Worm (Caenorhabditis elegans): ENCODE results near the gene swsn-6.

The swsn-6 gene

DNA sequence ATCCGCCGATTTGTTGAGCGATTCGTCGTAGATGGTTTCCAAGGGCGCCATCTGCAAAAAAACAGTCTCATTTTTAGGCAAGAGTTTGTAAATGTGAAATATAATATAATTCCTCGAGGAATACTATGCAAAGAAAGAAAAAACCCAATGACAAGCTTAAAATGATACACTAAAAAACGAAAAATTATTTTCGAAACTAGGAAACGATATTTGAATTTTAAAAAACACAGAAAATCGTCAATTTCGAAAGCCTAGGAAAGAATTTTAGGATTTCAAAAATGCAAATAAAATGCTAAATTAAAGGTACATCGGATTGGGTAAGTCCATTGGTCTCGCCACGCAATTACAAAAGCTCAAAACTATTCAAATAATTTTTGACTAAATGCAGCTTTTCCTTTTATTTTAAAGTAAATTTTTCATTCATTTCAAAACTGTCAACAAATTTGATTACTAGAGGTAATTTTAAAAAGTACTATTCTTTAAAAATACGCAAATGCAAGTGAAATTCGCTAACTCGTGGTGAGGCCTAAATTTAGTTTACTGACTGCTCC, 3.3 kb upstream of the swsn-6 start, which contains the start of the genes htp-1 and ZK616.5:
TSS of gene htp-1 (minus strand) at position 51 of the 551 bp plus-strand sequence.
TSS of gene ZK616.5 (plus strand) at position 423 of the 551 bp plus-strand sequence.
- no peak for TF ChIP-seq sup-37 (GFP tag; optimal IDR thresholded peaks at IDR 0.05)
- TF ChIP-seq lir-3 (tag; optimal IDR thresholded peaks at IDR 0.05; ENCODE audit: poor library complexity): no peak
- no peak for TF ChIP-seq fkh-8 (tag; optimal IDR thresholded peaks at IDR 0.05)
- TF ChIP-seq grh-1 (GFP tag; IDR thresholded peaks at IDR 0.05): no peak
- no peak for TF ChIP-seq nhr-71 (tag; optimal IDR thresholded peaks at IDR 0.05)
- TF ChIP-seq mdl-1 (tag; optimal IDR thresholded peaks at IDR 0.05): no peak
- TF ChIP-seq nhr-84 (tag; optimal IDR thresholded peaks at IDR 0.05): no peak
- TF ChIP-seq sptf-1 (tag; optimal IDR thresholded peaks at IDR 0.05): no peak
- TF ChIP-seq ceh-8 (GFP tag; optimal IDR thresholded peaks at IDR 0.05): no peak
- TF ChIP-seq ceh-90 (tag; optimal IDR thresholded peaks at IDR 0.05): no peak
- no peak for TF ChIP-seq ceh-63 (GFP tag; optimal IDR thresholded peaks at IDR 0.05)
- TF ChIP-seq nhr-76 (tag; optimal IDR thresholded peaks at IDR 0.05): no peak

DNA sequence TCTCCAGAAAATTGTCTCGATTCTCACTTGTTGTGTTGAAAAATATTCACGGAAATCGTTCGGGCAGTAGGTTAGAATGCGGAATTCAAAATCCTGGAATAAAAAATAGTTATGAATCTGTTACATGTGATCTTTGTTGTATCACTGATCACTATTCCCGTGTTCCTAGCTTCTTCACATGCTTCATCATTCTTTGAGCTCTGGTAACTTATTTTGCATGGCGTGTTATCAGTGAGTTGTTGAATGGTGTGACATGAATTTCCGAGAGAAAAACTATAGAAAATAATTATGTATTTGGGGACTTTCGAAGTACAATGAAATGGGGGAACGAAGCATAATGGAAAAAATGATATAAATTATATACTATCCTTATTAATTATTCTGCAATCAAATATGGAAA, 1.3 kb upstream of the swsn-6 start:
- TF ChIP-seq mdl-1 (tag; optimal IDR thresholded peaks at IDR 0.05) (no peak), lin-35 (GFP tag; optimal IDR thresholded peaks at IDR 0.05) (peak in 1 of 2 experiments; percentile 43), ceh-90 (tag; optimal IDR thresholded peaks at IDR 0.05) (no peak), nhr-71 (tag; optimal IDR thresholded peaks at IDR 0.05) (peak; percentile 18), elt-2 (tag; optimal IDR thresholded peaks at IDR 0.05) (peak; percentile 54)

DNA sequence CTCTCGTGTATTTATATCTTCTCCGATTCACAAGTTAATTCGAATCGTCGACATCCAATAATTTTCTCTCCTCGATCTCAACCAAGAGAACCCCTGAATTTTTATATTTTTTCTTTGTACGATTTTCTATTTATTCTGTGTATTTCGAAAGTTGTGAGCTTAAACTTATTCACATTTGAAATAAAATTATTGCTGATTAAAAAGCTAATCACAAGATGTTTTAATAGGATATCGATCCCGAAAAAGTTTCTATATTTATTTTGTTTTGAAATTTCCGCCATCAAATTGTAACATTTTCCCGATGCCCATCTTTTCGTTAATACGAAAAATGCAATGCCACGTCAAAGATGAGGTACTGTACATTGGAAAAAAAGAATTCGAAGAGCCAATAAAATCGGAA, 1.9 kb downstream of the swsn-6 start, which contains the start of gene ZK616.3:
TSS of gene ZK616.3 (plus strand) at position 301 of the 400 bp plus-strand sequence.
- TF ChIP-seq C16A3.4 (tag; optimal IDR thresholded peaks at IDR 0.05): no peak
- no peak for TF ChIP-seq ceh-8 (GFP tag; optimal IDR thresholded peaks at IDR 0.05)
- no peak for TF ChIP-seq hpl-2 (GFP tag; optimal IDR thresholded peaks at IDR 0.05)
- no peak for TF ChIP-seq ets-5 (GFP tag; IDR thresholded peaks at IDR 0.05)
- TF ChIP-seq unc-62 (GFP tag; optimal IDR thresholded peaks at IDR 0.05): no peak
- no peak for TF ChIP-seq irx-1 (tag; optimal IDR thresholded peaks at IDR 0.05)
- no peak for TF ChIP-seq nhr-71 (tag; optimal IDR thresholded peaks at IDR 0.05)
- TF ChIP-seq dsc-1 (tag; optimal IDR thresholded peaks at IDR 0.05): no peak
- TF ChIP-seq lir-3 (tag; optimal IDR thresholded peaks at IDR 0.05; ENCODE audit: poor library complexity): no peak
- TF ChIP-seq aly-2 (tag; optimal IDR thresholded peaks at IDR 0.05): no peak
- no peak for TF ChIP-seq ceh-88 (GFP tag; IDR thresholded peaks at IDR 0.05)
- no peak for TF ChIP-seq ama-1 (optimal IDR thresholded peaks at IDR 0.05)
- no peak for TF ChIP-seq ztf-11 (tag; optimal IDR thresholded peaks at IDR 0.05)
- TF ChIP-seq mdl-1 (tag; optimal IDR thresholded peaks at IDR 0.05): no peak
- TF ChIP-seq nhr-77 (tag; optimal IDR thresholded peaks at IDR 0.05): no peak
- TF ChIP-seq snpc-4 (tag; optimal IDR thresholded peaks at IDR 0.05): no peak
- TF ChIP-seq hlh-17 (GFP tag; optimal IDR thresholded peaks at IDR 0.05; ENCODE audit: borderline replicate concordance): no peak
- TF ChIP-seq sptf-1 (tag; optimal IDR thresholded peaks at IDR 0.05): no peak
- no peak for TF ChIP-seq egl-13 (tag; optimal IDR thresholded peaks at IDR 0.05)
- TF ChIP-seq pqm-1 (tag; optimal IDR thresholded peaks at IDR 0.05): no peak

DNA sequence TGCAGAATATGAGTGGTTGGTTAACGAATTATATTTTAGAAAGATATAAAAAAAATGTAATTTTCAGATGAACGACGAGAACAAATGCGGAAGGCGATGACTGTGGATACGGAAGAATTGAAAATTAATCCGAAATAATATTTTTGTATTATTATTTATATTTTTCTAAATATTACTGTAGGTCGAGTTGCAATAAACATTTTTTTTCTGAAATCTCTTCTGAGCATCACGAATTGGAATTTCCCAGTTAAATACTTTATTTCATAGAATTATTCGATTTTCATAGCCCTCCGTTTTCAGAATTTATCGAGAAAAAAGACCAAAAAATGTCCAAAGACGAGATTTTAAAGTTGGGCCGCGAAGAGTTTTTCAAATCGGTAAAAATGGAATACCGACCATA, 2.7 kb downstream of the swsn-6 start, which contains the start of gene ZK616.2:
TSS of gene ZK616.2 (plus strand) at position 301 of the 400 bp plus-strand sequence.
- TF ChIP-seq lin-35 (GFP tag; optimal IDR thresholded peaks at IDR 0.05) (no peak), C16A3.4 (tag; optimal IDR thresholded peaks at IDR 0.05) (no peak), ets-5 (GFP tag; IDR thresholded peaks at IDR 0.05) (no peak), mef-2 (tag; optimal IDR thresholded peaks at IDR 0.05) (no peak), sox-4 (tag; optimal IDR thresholded peaks at IDR 0.05) (no peak), hlh-4 (tag; optimal IDR thresholded peaks at IDR 0.05) (no peak), xbp-1 (tag; optimal IDR thresholded peaks at IDR 0.05) (no peak), aha-1 (tag; optimal IDR thresholded peaks at IDR 0.05) (no peak), fkh-10 (GFP tag; optimal IDR thresholded peaks at IDR 0.05) (no peak), nhr-28 (tag; optimal IDR thresholded peaks at IDR 0.05) (no peak), C04F5.9 (tag; optimal IDR thresholded peaks at IDR 0.05) (no peak), nhr-85 (tag) (no peak), ama-1 (optimal IDR thresholded peaks at IDR 0.05) (no peak), pag-3 (tag; optimal IDR thresholded peaks at IDR 0.05; ENCODE audit: borderline replicate concordance, insufficient read depth) (no peak), efl-3 (GFP tag; optimal IDR thresholded peaks at IDR 0.05) (no peak), egl-13 (tag; optimal IDR thresholded peaks at IDR 0.05) (no peak), nhr-90 (tag; optimal IDR thresholded peaks at IDR 0.05; ENCODE audit: poor library complexity) (no peak)
